Fruit fly (Drosophila melanogaster) whole organism, embryonic: Measurements from ENCODE around the gene wrd.

ENCODE experiments used
- ATbp ChIP-seq: fragments of 200-800 bp; sonication (Bioruptor generic); optimal IDR thresholded peaks from 2 replicates; lab custom pipeline; 2017; ENCODE audit warnings: missing biosample characterization, mild to moderate bottlenecking, missing genetic modification characterization, missing genetic modification reagents
- CG10431 ChIP-seq: fragments of 200-800 bp; sonication (Bioruptor generic); optimal IDR thresholded peaks from 3 replicates; lab custom pipeline; 2018; ENCODE audit warnings: missing biosample characterization, mild to moderate bottlenecking, missing genetic modification characterization
- CG12236 ChIP-seq: fragments of 200-800 bp; sonication (Bioruptor generic); optimal IDR thresholded peaks from 2 replicates; lab custom pipeline; 2016; ENCODE audit warnings: missing biosample characterization, missing genetic modification characterization
- CG13287 ChIP-seq: fragments of 200-800 bp; sonication (Bioruptor generic); IDR thresholded peaks from 2 replicates; pipeline ENCODE4 v1.3.6; 2022; ENCODE audit warnings: missing biosample characterization, missing genetic modification characterization; ENCODE audit not compliant: partially characterized antibody
- CG13296 ChIP-seq: fragments of 200-800 bp; sonication (Bioruptor generic); optimal IDR thresholded peaks from 3 replicates; lab custom pipeline; 2018; ENCODE audit warnings: missing biosample characterization, mild to moderate bottlenecking, missing genetic modification characterization
- CG14667 ChIP-seq: fragments of 200-800 bp; sonication (Bioruptor generic); IDR thresholded peaks from 2 replicates; pipeline ENCODE4 v1.3.6; 2022; ENCODE audit warnings: missing biosample characterization, missing genetic modification characterization
- CG15073 ChIP-seq: fragments of 200-800 bp; sonication (Bioruptor generic); optimal IDR thresholded peaks from 2 replicates; lab custom pipeline; 2016; ENCODE audit warnings: missing biosample characterization, missing genetic modification characterization
- CG1529 ChIP-seq: fragments of 200-800 bp; sonication (Bioruptor generic); optimal IDR thresholded peaks from 3 replicates; lab custom pipeline; 2018; ENCODE audit warnings: missing biosample characterization, missing genetic modification characterization
- CG16815 ChIP-seq: fragments of 200-800 bp; sonication (Bioruptor generic); optimal IDR thresholded peaks from 3 replicates; lab custom pipeline; 2017; ENCODE audit warnings: missing biosample characterization, mild to moderate bottlenecking, missing genetic modification characterization
- CG17328 ChIP-seq: fragments of 200-800 bp; sonication (Bioruptor generic); IDR thresholded peaks from 2 replicates; pipeline ENCODE4 v1.3.6; 2022; ENCODE audit warnings: missing biosample characterization, missing genetic modification characterization
- CG1792 ChIP-seq: fragments of 200-800 bp; sonication (Bioruptor generic); optimal IDR thresholded peaks from 2 replicates; lab custom pipeline; 2016; ENCODE audit warnings: missing biosample characterization, missing genetic modification characterization
- CG31224 ChIP-seq: fragments of 200-800 bp; sonication (Bioruptor generic); IDR thresholded peaks from 2 replicates; pipeline ENCODE4 v1.3.6; 2022; ENCODE audit warnings: missing biosample characterization, missing genetic modification characterization
- CG3163 ChIP-seq: fragments of 200-800 bp; sonication (Bioruptor generic); optimal IDR thresholded peaks from 3 replicates; lab custom pipeline; 2016; ENCODE audit warnings: missing biosample characterization, missing genetic modification characterization
- CG3726 ChIP-seq: fragments of 200-800 bp; sonication (Bioruptor generic); IDR thresholded peaks from 3 replicates; pipeline ENCODE4, ENCODE4 v1.3.6; 2022; ENCODE audit warnings: missing biosample characterization, missing genetic modification characterization
- CG3995 ChIP-seq: fragments of 200-800 bp; sonication (Bioruptor generic); optimal IDR thresholded peaks from 3 replicates; lab custom pipeline; 2016; ENCODE audit warnings: missing biosample characterization, missing genetic modification characterization
- CG4854 ChIP-seq: fragments of 200-800 bp; sonication (Bioruptor generic); optimal IDR thresholded peaks from 2 replicates; lab custom pipeline; 2016; ENCODE audit warnings: missing biosample characterization, missing genetic modification characterization, inconsistent platforms
- CG5180 ChIP-seq: fragments of 200-800 bp; sonication (Bioruptor generic); optimal IDR thresholded peaks from 3 replicates; lab custom pipeline; 2017; ENCODE audit warnings: missing biosample characterization, missing genetic modification characterization, mild to moderate bottlenecking, moderate library complexity, missing genetic modification reagents
- CG8388 ChIP-seq: fragments of 200-800 bp; sonication (Bioruptor generic); optimal IDR thresholded peaks from 2 replicates; lab custom pipeline; 2019; ENCODE audit warnings: missing biosample characterization, mild to moderate bottlenecking, missing genetic modification characterization, moderate library complexity
- CG9797 ChIP-seq: fragments of 200-800 bp; sonication (Bioruptor generic); optimal IDR thresholded peaks from 3 replicates; lab custom pipeline; 2018; ENCODE audit warnings: missing biosample characterization, mild to moderate bottlenecking, missing genetic modification characterization
- Dbx ChIP-seq: fragments of 200-800 bp; sonication (Bioruptor generic); IDR thresholded peaks from 3 replicates; pipeline ENCODE4 v1.3.6; 2022; ENCODE audit warnings: missing biosample characterization, missing genetic modification characterization
- Deaf1 ChIP-seq: fragments of 200-800 bp; optimal IDR thresholded peaks from 3 replicates; lab custom pipeline; 2019; ENCODE audit warnings: missing biosample characterization, mild to moderate bottlenecking, missing genetic modification characterization, moderate library complexity
- Ets65A ChIP-seq: fragments of 200-800 bp; sonication (Bioruptor generic); peaks from one replicate; lab custom pipeline; 2016; ENCODE audit warnings: missing biosample characterization, missing genetic modification characterization
- GATAe ChIP-seq: fragments of 200-800 bp; sonication (Bioruptor generic); conservative IDR thresholded peaks from 2 replicates; pipeline ENCODE4 v1.3.6; 2022; ENCODE audit warnings: missing biosample characterization, missing genetic modification characterization
- NC2α ChIP-seq: fragments of 200-800 bp; sonication (Bioruptor generic); optimal IDR thresholded peaks from 2 replicates; lab custom pipeline; 2016; ENCODE audit warnings: missing biosample characterization, missing genetic modification characterization
- Nf-YA ChIP-seq: fragments of 200-800 bp; sonication (Bioruptor generic); IDR thresholded peaks from 2 replicates; pipeline ENCODE4 v1.3.6; 2022; ENCODE audit warnings: missing biosample characterization, missing genetic modification characterization
- Pdp1 ChIP-seq, 2 experiments: fragments of 200-800 bp; sonication (Bioruptor generic); optimal IDR thresholded peaks; 3 replicates each; lab custom pipeline; 2016; ENCODE audit warnings: missing biosample characterization in 2 of 2, missing genetic modification characterization in 2 of 2, mild to moderate bottlenecking in 1 of 2, moderate library complexity in 1 of 2
- Trl ChIP-seq, 3 experiments: fragments of >200 bp in 2 of 3; fragments of 200-800 bp in 1 of 3; sonication (Bioruptor generic) in 1 of 3; optimal IDR thresholded peaks; 2 replicates in 1 of 3; 3 replicates in 2 of 3; lab custom pipeline; 2016 to 2017; ENCODE audit warnings: missing biosample characterization in 1 of 3, missing genetic modification characterization in 1 of 3
- Xbp1 ChIP-seq: fragments of 200-800 bp; sonication (Bioruptor generic); optimal IDR thresholded peaks from 3 replicates; lab custom pipeline; 2016; ENCODE audit warnings: missing biosample characterization, mild to moderate bottlenecking, missing genetic modification characterization
- Xrp1 ChIP-seq: fragments of 200-800 bp; sonication (Bioruptor generic); IDR thresholded peaks from 2 replicates; pipeline ENCODE4 v1.3.6; 2022; ENCODE audit warnings: missing biosample characterization, missing genetic modification characterization
- ac ChIP-seq: fragments of 200-800 bp; sonication (Bioruptor generic); optimal IDR thresholded peaks from 3 replicates; lab custom pipeline; 2017; ENCODE audit warnings: missing biosample characterization, mild to moderate bottlenecking, missing genetic modification characterization
- amos ChIP-seq: fragments of 200-800 bp; sonication (Bioruptor generic); IDR thresholded peaks from 2 replicates; pipeline ENCODE4 v1.3.6; 2022; ENCODE audit warnings: missing biosample characterization, missing genetic modification characterization; ENCODE audit not compliant: partially characterized antibody
- bowl ChIP-seq: fragments of 200-800 bp; sonication (Bioruptor generic); IDR thresholded peaks from 2 replicates; pipeline ENCODE4 v1.3.6; 2022; ENCODE audit warnings: missing biosample characterization, missing genetic modification characterization
- bsh ChIP-seq, 2 experiments: fragments of 200-800 bp; sonication (Bioruptor generic); optimal IDR thresholded peaks; 2 replicates each; lab custom pipeline; 2017 to 2018; ENCODE audit warnings: mild to moderate bottlenecking in 2 of 2, missing biosample characterization in 2 of 2, missing genetic modification characterization in 2 of 2, moderate library complexity in 1 of 2
- dmrt99B ChIP-seq: fragments of 200-800 bp; sonication (Bioruptor generic); optimal IDR thresholded peaks from 2 replicates; lab custom pipeline; 2018; ENCODE audit warnings: missing biosample characterization, mild to moderate bottlenecking, missing genetic modification characterization, moderate library complexity
- en ChIP-seq: fragments of 200-800 bp; sonication (Bioruptor generic); optimal IDR thresholded peaks from 2 replicates; lab custom pipeline; 2016; ENCODE audit warnings: missing biosample characterization, missing genetic modification characterization
- jigr1 ChIP-seq: fragments of 200-800 bp; sonication (Bioruptor generic); IDR thresholded peaks from 3 replicates; pipeline ENCODE4 v1.3.6; 2022; ENCODE audit warnings: missing biosample characterization, missing genetic modification characterization
- kah ChIP-seq: fragments of 200-800 bp; sonication (Bioruptor generic); optimal IDR thresholded peaks from 2 replicates; lab custom pipeline; 2018; ENCODE audit warnings: missing biosample characterization, mild to moderate bottlenecking, missing genetic modification characterization
- ken ChIP-seq: fragments of 200-800 bp; sonication (Bioruptor generic); IDR thresholded peaks from 3 replicates; pipeline ENCODE4 v1.3.6; 2022; ENCODE audit warnings: missing biosample characterization, missing genetic modification characterization
- lab ChIP-seq: fragments of 200-800 bp; sonication (Bioruptor generic); optimal IDR thresholded peaks from 3 replicates; lab custom pipeline; 2017; ENCODE audit warnings: missing biosample characterization, missing genetic modification characterization, mild to moderate bottlenecking, moderate library complexity, missing genetic modification reagents
- lmd ChIP-seq: fragments of 200-800 bp; sonication (Bioruptor generic); IDR thresholded peaks from 2 replicates; pipeline ENCODE4 v1.3.6; 2022; ENCODE audit warnings: missing biosample characterization, missing genetic modification characterization
- mam ChIP-seq: fragments of 200-800 bp; sonication (Bioruptor generic); optimal IDR thresholded peaks from 3 replicates; lab custom pipeline; 2016; ENCODE audit warnings: missing biosample characterization, missing genetic modification characterization
- otp ChIP-seq: fragments of 200-800 bp; sonication (Bioruptor generic); IDR thresholded peaks from 3 replicates; pipeline ENCODE4, ENCODE4 v1.3.6; 2022; ENCODE audit warnings: missing biosample characterization, missing genetic modification characterization
- sc ChIP-seq, 3 experiments: fragments of >200 bp in 2 of 3; fragments of 200-800 bp in 1 of 3; sonication (Bioruptor generic) in 1 of 3; optimal IDR thresholded peaks; 2 replicates in 2 of 3; 3 replicates in 1 of 3; lab custom pipeline; 2017; ENCODE audit warnings: mild to moderate bottlenecking in 1 of 3, missing biosample characterization in 1 of 3, missing genetic modification characterization in 1 of 3, missing genetic modification reagents in 1 of 3
- sens ChIP-seq: fragments of 200-800 bp; sonication (Bioruptor generic); peaks from one replicate; lab custom pipeline; 2016; ENCODE audit warnings: missing biosample characterization, missing genetic modification characterization
- sob ChIP-seq: fragments of 200-800 bp; sonication (Bioruptor generic); IDR thresholded peaks from 2 replicates; pipeline ENCODE4 v1.3.6; 2022; ENCODE audit warnings: missing biosample characterization, missing genetic modification characterization
- sqz ChIP-seq: fragments of 200-800 bp; sonication (Bioruptor generic); optimal IDR thresholded peaks from 3 replicates; lab custom pipeline; 2018; ENCODE audit warnings: missing biosample characterization, mild to moderate bottlenecking, missing genetic modification characterization
- wor ChIP-seq: fragments of 200-800 bp; sonication (Bioruptor generic); IDR thresholded peaks from 2 replicates; pipeline ENCODE4 v1.3.6; 2022; ENCODE audit warnings: missing biosample characterization, missing genetic modification characterization
- zen2 ChIP-seq: fragments of 200-800 bp; sonication (Bioruptor generic); IDR thresholded peaks from 3 replicates; pipeline ENCODE4 v1.3.6; 2022; ENCODE audit warnings: missing biosample characterization, missing genetic modification characterization; ENCODE audit not compliant: partially characterized antibody
- zf30C ChIP-seq: fragments of 200-800 bp; sonication (Bioruptor generic); optimal IDR thresholded peaks from 3 replicates; lab custom pipeline; 2018; ENCODE audit warnings: missing biosample characterization, mild to moderate bottlenecking, missing genetic modification characterization

Gene wrd

DNA sequence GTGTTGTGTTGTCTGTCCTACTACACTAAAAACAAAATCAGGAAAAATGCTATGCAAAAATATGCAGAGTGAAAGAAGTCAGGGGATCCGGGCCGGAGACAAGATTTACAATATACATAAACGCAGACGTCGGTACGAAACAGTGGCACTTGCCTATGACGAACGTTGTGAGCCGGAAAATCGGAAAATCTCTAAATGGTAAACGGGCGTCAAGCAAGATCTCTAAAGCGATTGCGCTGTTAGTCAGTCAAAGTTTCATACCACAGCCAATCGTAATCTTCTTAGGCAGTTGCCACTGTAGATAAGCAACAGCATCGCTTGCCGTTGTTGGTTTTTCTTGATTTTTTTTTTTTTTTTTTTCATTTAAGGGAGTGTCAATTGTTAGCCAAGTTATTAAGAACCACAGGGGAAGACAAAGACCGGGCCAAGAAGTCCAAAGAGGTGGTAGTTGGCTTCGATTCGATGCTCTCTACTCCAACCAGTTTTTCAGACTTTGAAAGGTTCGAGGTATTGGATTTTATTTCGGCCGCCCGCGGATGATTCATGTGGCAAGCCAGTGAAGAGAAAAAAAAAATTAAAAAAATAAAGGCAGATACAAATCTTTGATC, 42.4 kb upstream of the wrd start (continued):
- no peak for TF ChIP-seq CG10431 (GFP tag; lab: Kevin White, UChicago)
- TF ChIP-seq CG15073 (GFP tag; lab: Kevin White, UChicago) = peak; percentile 24
- peak; percentile 78 for TF ChIP-seq dmrt99B (tag; lab: Kevin White, UChicago)
- peak; percentile 88 for TF ChIP-seq CG17328 (GFP tag; lab: Robert Waterston, UW)
- peak; percentile 80 for TF ChIP-seq Xbp1 (GFP tag; lab: Kevin White, UChicago)
- peak; percentile 56 to 76 for TF ChIP-seq bsh (GFP tag; optimal IDR thresholded peaks at IDR 0.05; lab: Kevin White, UChicago)
- peak; percentile 34 for TF ChIP-seq en (GFP tag; lab: Kevin White, UChicago)
- peak; percentile 72 for TF ChIP-seq CG13296 (GFP tag; lab: Kevin White, UChicago)
- no peak for TF ChIP-seq CG13287
- peak; percentile 17 for TF ChIP-seq CG4854 (GFP tag; lab: Kevin White, UChicago)
- TF ChIP-seq NC2α (GFP tag; lab: Kevin White, UChicago) = no peak
- TF ChIP-seq kah (GFP tag; lab: Kevin White, UChicago) = no peak
- peak; percentile 78 for TF ChIP-seq bowl (GFP tag; lab: Robert Waterston, UW)
- no peak for TF ChIP-seq GATAe (GFP tag; lab: Robert Waterston, UW)
- TF ChIP-seq CG9797 (GFP tag; lab: Kevin White, UChicago) = no peak
- peak; percentile 65 for TF ChIP-seq CG1792 (GFP tag; lab: Kevin White, UChicago)
- peak; percentile 56 for TF ChIP-seq CG3995 (GFP tag; lab: Kevin White, UChicago)
- TF ChIP-seq CG1529 (GFP tag; lab: Kevin White, UChicago) = peak; percentile 51
- peak; percentile 41 for TF ChIP-seq CG12236 (GFP tag; lab: Kevin White, UChicago)
- peak; percentile 78 for TF ChIP-seq mam
- peak; percentile 94 for TF ChIP-seq Xrp1 (GFP tag; lab: Robert Waterston, UW)
- TF ChIP-seq sqz (GFP tag; lab: Kevin White, UChicago) = peak; percentile 75
- peak; percentile 78 for TF ChIP-seq Nf-YA (GFP tag; lab: Robert Waterston, UW)
- peak; percentile 95 for TF ChIP-seq lmd (GFP tag; lab: Robert Waterston, UW)
- TF ChIP-seq wor (GFP tag; lab: Robert Waterston, UW) = no peak; the same call in 1 of the 2 replicates
- TF ChIP-seq CG8388 (GFP tag; lab: Kevin White, UChicago) = peak; percentile 57
- TF ChIP-seq Deaf1 (tag; lab: Kevin White, UChicago) = no peak
- TF ChIP-seq CG16815 (GFP tag; lab: Kevin White, UChicago) = peak; percentile 77
- TF ChIP-seq CG3163 = peak; percentile 30
- peak; percentile 88 for TF ChIP-seq ken (GFP tag; lab: Robert Waterston, UW)
- TF ChIP-seq amos (GFP tag; lab: Robert Waterston, UW) = no peak
- peak; percentile 89 for TF ChIP-seq otp (GFP tag; lab: Robert Waterston, UW)
- TF ChIP-seq CG14667 = peak; percentile 91
- peak; percentile 76 for TF ChIP-seq lab (GFP tag; lab: Kevin White, UChicago)
- TF ChIP-seq Trl (optimal IDR thresholded peaks at IDR 0.05; lab: Kevin White, UChicago) = no peak
- TF ChIP-seq Trl (GFP tag; optimal IDR thresholded peaks at IDR 0.05; lab: Kevin White, UChicago) = peak; percentile 93
- TF ChIP-seq Dbx = peak; percentile 79
- peak; percentile 90 for TF ChIP-seq sob (GFP tag; lab: Robert Waterston, UW)
- TF ChIP-seq Ets65A (GFP tag; lab: Kevin White, UChicago) = peak; percentile 96
- peak; percentile 86 for TF ChIP-seq CG31224 (GFP tag; lab: Robert Waterston, UW)
- no peak for TF ChIP-seq zf30C (GFP tag; lab: Kevin White, UChicago)
- TF ChIP-seq jigr1 (GFP tag; lab: Robert Waterston, UW) = peak; percentile 83; the same call in 2 of the 3 replicates
- no peak for TF ChIP-seq zen2 (GFP tag; lab: Robert Waterston, UW)
- peak; percentile 62 for TF ChIP-seq ac (GFP tag; lab: Kevin White, UChicago)
- peak; percentile 45 for TF ChIP-seq CG5180 (GFP tag; lab: Kevin White, UChicago)
- peak; percentile 97 for TF ChIP-seq sens (GFP tag; lab: Kevin White, UChicago)
- TF ChIP-seq CG3726 (GFP tag; lab: Robert Waterston, UW) = peak; percentile 90; the same call in 2 of the 3 replicates
- peak; percentile 82 to 94 for TF ChIP-seq Pdp1 (GFP tag; optimal IDR thresholded peaks at IDR 0.05; lab: Kevin White, UChicago)
- TF ChIP-seq sc (optimal IDR thresholded peaks at IDR 0.05; lab: Kevin White, UChicago) = no peak
- peak; percentile 12 for TF ChIP-seq sc (GFP tag; optimal IDR thresholded peaks at IDR 0.05; lab: Kevin White, UChicago)
- TF ChIP-seq ATbp = peak; percentile 53
